Worm (Caenorhabditis elegans): ENCODE measurements around the gene Y56A3A.16.

DNA sequence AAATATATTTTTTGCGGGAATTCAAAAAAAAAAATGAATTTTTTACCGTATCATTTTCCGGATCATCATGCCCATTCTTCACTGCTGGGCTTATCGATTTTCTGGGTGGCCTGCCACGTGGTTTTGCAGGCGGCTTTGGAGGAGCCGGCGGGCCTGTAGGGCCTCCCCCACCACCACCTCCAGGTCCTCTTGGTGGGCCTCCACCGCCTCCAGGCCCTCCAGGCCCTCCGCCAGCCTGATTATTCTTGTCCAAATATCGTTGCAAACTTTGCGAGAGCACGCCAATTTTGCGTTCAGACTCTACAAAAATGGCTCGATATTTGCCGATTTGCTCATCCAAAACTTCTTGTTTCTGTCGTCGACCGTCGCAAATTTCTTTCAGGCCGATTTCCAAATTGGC lies 37.0 kb upstream of the Y56A3A.16 start:
- TF ChIP-seq nhr-28 (tag; optimal IDR thresholded peaks at IDR 0.05): no peak
- TF ChIP-seq ztf-11 (tag; optimal IDR thresholded peaks at IDR 0.05): no peak
- TF ChIP-seq ceh-82 (tag; optimal IDR thresholded peaks at IDR 0.05): no peak
